Fruit fly (Drosophila melanogaster) whole organism, wandering third instar larva: ENCODE measurements around the gene mgr.

Source experiments
- Abd-B ChIP-seq: fragments of >200 bp; optimal IDR thresholded peaks from 2 replicates; lab custom pipeline; 2017; ENCODE audit warnings: missing biosample characterization, missing genetic modification characterization
- Dfd ChIP-seq: fragments of >200 bp; optimal IDR thresholded peaks from 2 replicates; lab custom pipeline; 2017; ENCODE audit warnings: missing biosample characterization, missing genetic modification characterization
- GATAd ChIP-seq: sonication (Bioruptor generic); optimal IDR thresholded peaks from 2 replicates; lab custom pipeline; 2016; ENCODE audit warnings: missing biosample characterization, missing genetic modification characterization
- Jra ChIP-seq: sonication (Bioruptor generic); optimal IDR thresholded peaks from 2 replicates; lab custom pipeline; 2016; ENCODE audit warnings: missing biosample characterization, missing genetic modification characterization
- Myc ChIP-seq: fragments of >200 bp; optimal IDR thresholded peaks from 2 replicates; lab custom pipeline; 2017
- OdsH ChIP-seq: fragments of 200-800 bp; sonication (Bioruptor generic); optimal IDR thresholded peaks from 2 replicates; lab custom pipeline; 2016; ENCODE audit warnings: missing biosample characterization, mild to moderate bottlenecking, missing genetic modification characterization
- Rel ChIP-seq, 2 experiments: fragments of 200-800 bp; sonication (Bioruptor generic) in 1 of 2; optimal IDR thresholded peaks; 2 replicates in 1 of 2; 3 replicates in 1 of 2; lab custom pipeline; 2016 to 2019; ENCODE audit warnings: mild to moderate bottlenecking in 2 of 2, missing biosample characterization in 2 of 2, missing genetic modification characterization in 2 of 2, moderate library complexity in 1 of 2
- br ChIP-seq: fragments of 200-800 bp; sonication (Bioruptor generic); optimal IDR thresholded peaks from 2 replicates; lab custom pipeline; 2016; ENCODE audit warnings: missing biosample characterization, missing genetic modification characterization
- lola ChIP-seq: fragments of >200 bp; optimal IDR thresholded peaks from 2 replicates; lab custom pipeline; 2017; ENCODE audit warnings: missing biosample characterization, missing genetic modification characterization
- sage ChIP-seq: fragments of 200-800 bp; sonication (Bioruptor generic); optimal IDR thresholded peaks from 2 replicates; lab custom pipeline; 2016; ENCODE audit warnings: missing biosample characterization, mild to moderate bottlenecking, missing genetic modification characterization
- woc ChIP-seq: sonication (Bioruptor generic); optimal IDR thresholded peaks from 2 replicates; lab custom pipeline; 2016; ENCODE audit warnings: missing biosample characterization, mild to moderate bottlenecking, missing genetic modification characterization

DNA sequence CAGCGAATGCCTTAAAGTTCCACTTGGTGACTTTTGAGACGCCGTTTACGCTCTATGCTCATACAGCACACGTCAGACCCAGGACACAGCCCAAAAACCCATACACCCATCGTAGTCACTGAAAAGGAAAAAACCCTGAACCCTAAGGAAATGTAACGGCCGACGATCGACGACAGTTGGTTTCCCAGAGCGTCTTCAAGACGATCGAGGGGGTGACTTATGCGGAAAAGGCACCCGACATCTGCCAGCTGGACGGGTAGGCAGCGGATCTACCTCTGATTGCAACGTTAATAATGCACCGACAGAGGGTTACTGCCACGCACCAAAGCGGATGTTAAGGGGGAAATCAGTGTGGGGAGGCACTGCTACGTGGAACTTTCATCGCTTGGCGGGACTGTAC, 43.4 kb downstream of the mgr start:
- TF ChIP-seq Abd-B (no peak), sage (GFP tag; lab: Kevin White, UChicago) (no peak), Dfd (no peak), Jra (GFP tag; lab: Kevin White, UChicago) (no peak), Rel (GFP tag; optimal IDR thresholded peaks at IDR 0.05; lab: Kevin White, UChicago) (no peak), Rel (tag; optimal IDR thresholded peaks at IDR 0.05; lab: Kevin White, UChicago) (no peak), OdsH (no peak), GATAd (no peak), Myc (lab: Kevin White, UChicago) (no peak), br (GFP tag; lab: Kevin White, UChicago) (no peak), lola (GFP tag; lab: Kevin White, UChicago) (no peak), woc (GFP tag; lab: Kevin White, UChicago) (no peak)
